Worm (Caenorhabditis elegans): ENCODE data around the gene fbxb-87.

DNA sequence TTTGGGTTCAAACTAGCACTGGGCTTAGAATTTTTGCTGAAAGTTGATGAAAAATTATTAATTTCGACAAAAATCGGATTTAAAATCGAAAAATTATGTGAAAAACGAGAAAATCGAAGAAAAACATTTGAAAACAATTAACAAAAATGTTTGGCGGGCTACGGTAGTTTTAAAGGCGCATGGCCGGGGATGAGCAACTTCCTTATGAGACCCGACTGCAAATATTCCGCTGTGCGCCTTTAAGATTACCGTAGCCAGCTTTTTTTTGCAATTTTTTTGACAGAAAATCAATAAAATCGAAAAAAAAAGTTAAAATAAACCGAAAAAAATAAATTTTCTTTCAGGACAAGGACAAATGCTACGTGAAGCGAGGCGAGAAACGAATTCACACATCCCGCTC, 16.8 kb upstream of the fbxb-87 start:
- TF ChIP-seq sdz-38 (tag; optimal IDR thresholded peaks at IDR 0.05) (no peak), zim-3 (tag; optimal IDR thresholded peaks at IDR 0.05) (no peak), attf-5 (GFP tag; optimal IDR thresholded peaks at IDR 0.05) (no peak), aptf-3 (GFP tag; IDR thresholded peaks at IDR 0.05) (no peak), nfya-1 (tag; optimal IDR thresholded peaks at IDR 0.05; ENCODE audit: borderline replicate concordance, insufficient read depth) (no peak), Y79H2A.3 (GFP tag; conservative IDR thresholded peaks at IDR 0.05) (no peak), lin-40 (tag; optimal IDR thresholded peaks at IDR 0.05) (no peak), pha-4 (tag; optimal IDR thresholded peaks at IDR 0.05) (no peak), B0261.1 (tag; optimal IDR thresholded peaks at IDR 0.05) (no peak), mel-28 (tag; optimal IDR thresholded peaks at IDR 0.05; ENCODE audit: borderline replicate concordance) (no peak), ceh-91 (GFP tag; IDR thresholded peaks at IDR 0.05) (peak; percentile 90), madf-6 (GFP tag; IDR thresholded peaks at IDR 0.05) (peak; percentile 99), unc-62 (GFP tag; optimal IDR thresholded peaks at IDR 0.05) (no peak), lsl-1 (GFP tag; optimal IDR thresholded peaks at IDR 0.05) (peak; percentile 99)

All from whole organism, young adult.